Fruit fly (Drosophila melanogaster): Measurements from ENCODE around the gene CG18628.
A peak's percentile ranks its signal among the peaks of the same experiment; 100 is the strongest.

The CG18628 gene

DNA sequence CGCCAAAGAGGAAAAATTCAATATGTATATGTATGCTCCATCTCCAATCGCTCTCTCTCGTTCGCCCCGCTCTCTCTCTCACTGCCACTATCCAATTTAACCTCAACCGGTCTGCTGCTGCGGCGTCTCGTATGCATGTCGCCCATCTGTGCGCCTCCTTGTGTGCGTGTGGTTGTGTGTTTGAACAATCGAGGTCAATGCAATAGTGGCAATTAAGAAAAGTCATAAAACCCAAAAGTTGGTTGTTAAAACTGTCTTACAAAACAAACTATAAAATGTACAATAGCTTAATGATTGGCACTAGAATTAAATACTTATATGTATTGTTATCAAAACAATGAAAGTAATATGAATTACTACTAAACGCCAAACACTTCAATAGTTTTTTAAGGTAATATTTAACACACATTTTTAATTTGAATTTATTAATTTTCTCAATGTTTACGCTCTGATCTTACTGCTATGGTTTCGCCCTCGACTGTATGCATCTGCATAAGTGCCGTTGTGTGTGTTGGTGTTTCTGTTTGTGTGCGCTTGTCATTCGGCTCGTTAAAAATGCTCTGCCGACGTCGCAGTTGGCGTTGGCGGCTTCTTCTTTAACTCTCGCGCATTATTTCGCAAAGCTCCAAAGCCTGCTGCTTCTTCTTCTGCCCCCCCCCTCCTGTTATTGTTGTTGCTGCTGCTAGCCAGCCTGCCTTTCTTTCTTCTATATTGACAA, 26.1 kb downstream of the CG18628 start (continued):
- peak; percentile 92 for TF ChIP-seq stc (GFP tag; IDR thresholded peaks at IDR 0.05)
- peak; percentile 75 for TF ChIP-seq disco-r (GFP tag; optimal IDR thresholded peaks at IDR 0.05)
- peak; percentile 78 for TF ChIP-seq CG1647 (GFP tag; optimal IDR thresholded peaks at IDR 0.05)
- peak; percentile 95 for TF ChIP-seq YL-1 (GFP tag; optimal IDR thresholded peaks at IDR 0.05)
- peak; percentile 87 for TF ChIP-seq CG15514 (GFP tag; optimal IDR thresholded peaks at IDR 0.05)
- peak; percentile 88 to 94 for TF ChIP-seq Pdp1 (GFP tag; optimal IDR thresholded peaks at IDR 0.05)
- peak; percentile 22 for TF ChIP-seq Dp (GFP tag; optimal IDR thresholded peaks at IDR 0.05)
- peak; percentile 94 for TF ChIP-seq cg (GFP tag; optimal IDR thresholded peaks at IDR 0.05)
- peak; percentile 78 for TF ChIP-seq emc (GFP tag; optimal IDR thresholded peaks at IDR 0.05)
- peak; percentile 96 for TF ChIP-seq Lhr (GFP tag; optimal IDR thresholded peaks at IDR 0.05)
- no peak for TF ChIP-seq tna (GFP tag; IDR thresholded peaks at IDR 0.05; ENCODE audit: partially characterized antibody)
- peak; percentile 98 for TF ChIP-seq nerfin-1 (tag; optimal IDR thresholded peaks at IDR 0.05)
- TF ChIP-seq klu (GFP tag; IDR thresholded peaks at IDR 0.05): peak; percentile 87
- TF ChIP-seq CG6654 (GFP tag; optimal IDR thresholded peaks at IDR 0.05): peak; percentile 82
- TF ChIP-seq repo (GFP tag; optimal IDR thresholded peaks at IDR 0.05): peak; percentile 69
- peak; percentile 98 for TF ChIP-seq Asciz (GFP tag; optimal IDR thresholded peaks at IDR 0.05)
- TF ChIP-seq CG7271 (tag; optimal IDR thresholded peaks at IDR 0.05): peak; percentile 90
- TF ChIP-seq CG8290 (GFP tag; optimal IDR thresholded peaks at IDR 0.05): peak; percentile 94
- TF ChIP-seq CG8290 (tag; optimal IDR thresholded peaks at IDR 0.05): peak; percentile 85 to 96
- peak; percentile 87 for TF ChIP-seq slbo (GFP tag; IDR thresholded peaks at IDR 0.05)
- peak; percentile 95 for TF ChIP-seq sug (tag; optimal IDR thresholded peaks at IDR 0.05)
- TF ChIP-seq CG17186 (GFP tag; optimal IDR thresholded peaks at IDR 0.05): peak; percentile 89
- TF ChIP-seq amos (GFP tag; IDR thresholded peaks at IDR 0.05; ENCODE audit: partially characterized antibody): no peak
- TF ChIP-seq CG13894 (tag; optimal IDR thresholded peaks at IDR 0.05): peak; percentile 86
- peak; percentile 95 for TF ChIP-seq Hand (GFP tag; optimal IDR thresholded peaks at IDR 0.05)
- peak; percentile 98 for TF ChIP-seq CG30403 (GFP tag; optimal IDR thresholded peaks at IDR 0.05)
- TF ChIP-seq Spps (tag; optimal IDR thresholded peaks at IDR 0.05): peak; percentile 97
- peak; percentile 79 for TF ChIP-seq Gug (GFP tag; IDR thresholded peaks at IDR 0.05)
- peak; percentile 84 for TF ChIP-seq CG14050 (GFP tag; IDR thresholded peaks at IDR 0.05)
- peak; percentile 85 for TF ChIP-seq kay (GFP tag; optimal IDR thresholded peaks at IDR 0.05)
- TF ChIP-seq Tbp (GFP tag; optimal IDR thresholded peaks at IDR 0.05): no peak
- no peak for TF ChIP-seq sna (GFP tag; IDR thresholded peaks at IDR 0.05; ENCODE audit: partially characterized antibody)
- TF ChIP-seq CG11695 (GFP tag; IDR thresholded peaks at IDR 0.05): peak; percentile 97
- TF ChIP-seq B-H2 (GFP tag; optimal IDR thresholded peaks at IDR 0.05): peak; percentile 78
- no peak for TF ChIP-seq sc (optimal IDR thresholded peaks at IDR 0.05)
- peak; percentile 95 for TF ChIP-seq sc (GFP tag; optimal IDR thresholded peaks at IDR 0.05)
- TF ChIP-seq CG17385 (GFP tag; optimal IDR thresholded peaks at IDR 0.05): peak; percentile 96
- peak; percentile 74 for TF ChIP-seq CG7786 (GFP tag; optimal IDR thresholded peaks at IDR 0.05)
- peak; percentile 83 for TF ChIP-seq vfl (GFP tag; optimal IDR thresholded peaks at IDR 0.05)
- peak; percentile 76 for TF ChIP-seq slp2 (GFP tag; optimal IDR thresholded peaks at IDR 0.05)
- TF ChIP-seq sqz (GFP tag; optimal IDR thresholded peaks at IDR 0.05): peak; percentile 98
- TF ChIP-seq CG15696 (tag; optimal IDR thresholded peaks at IDR 0.05): peak; percentile 98
- peak; percentile 83 for TF ChIP-seq ro (GFP tag; IDR thresholded peaks at IDR 0.05)
- TF ChIP-seq CG4404 (GFP tag; IDR thresholded peaks at IDR 0.05): peak; percentile 90
- TF ChIP-seq CG1602 (GFP tag; optimal IDR thresholded peaks at IDR 0.05): peak; percentile 96
- TF ChIP-seq CG5245 (GFP tag; optimal IDR thresholded peaks at IDR 0.05): peak; percentile 88
- peak; percentile 87 for TF ChIP-seq CG17912 (GFP tag; optimal IDR thresholded peaks at IDR 0.05)
- peak; percentile 99 for TF ChIP-seq CG7839 (tag; optimal IDR thresholded peaks at IDR 0.05)
- TF ChIP-seq Atf-2 (GFP tag; optimal IDR thresholded peaks at IDR 0.05): peak; percentile 75
- TF ChIP-seq Atf3 (GFP tag; optimal IDR thresholded peaks at IDR 0.05): peak; percentile 78
